Fruit fly (Drosophila melanogaster) whole organism, prepupa: ENCODE measurements around the gene CecB.

Source experiments
- CG11762 ChIP-seq: fragments of 200-800 bp; sonication (Bioruptor generic); optimal IDR thresholded peaks from 3 replicates; lab custom pipeline; 2016; ENCODE audit warnings: missing biosample characterization, missing genetic modification characterization; ENCODE audit not compliant: insufficient read depth
- Ets96B ChIP-seq: fragments of 200-800 bp; optimal IDR thresholded peaks from 2 replicates; lab custom pipeline; 2019; ENCODE audit warnings: missing biosample characterization, mild to moderate bottlenecking, missing genetic modification characterization, moderate library complexity
- net ChIP-seq: fragments of 200-800 bp; sonication (Bioruptor generic); optimal IDR thresholded peaks from 3 replicates; lab custom pipeline; 2016; ENCODE audit warnings: missing biosample characterization, missing genetic modification characterization

DNA sequence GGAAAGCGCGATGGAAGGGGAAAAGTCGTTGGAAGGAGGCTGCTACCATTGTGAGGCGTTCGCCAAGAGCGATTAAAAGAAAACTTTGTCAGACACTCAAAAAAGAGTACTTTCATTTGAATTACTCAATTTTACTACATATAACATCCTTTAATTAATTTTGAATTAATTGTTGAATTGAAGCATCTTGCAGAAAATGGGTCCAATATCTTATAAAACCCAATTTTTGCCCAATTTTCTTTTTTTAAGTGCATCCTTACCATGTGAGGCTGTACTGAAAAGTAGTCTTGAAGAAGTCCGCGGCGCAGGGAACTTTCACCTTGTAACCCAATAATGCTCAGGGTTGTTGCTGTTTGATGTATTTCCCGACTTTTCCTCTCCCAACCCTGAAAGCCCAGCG, 21.7 kb upstream of the CecB start:
- no peak for TF ChIP-seq CG11762
- no peak for TF ChIP-seq net (GFP tag; lab: Kevin White, UChicago)
- TF ChIP-seq Ets96B (tag; lab: Kevin White, UChicago) = no peak
